Fruit fly (Drosophila melanogaster) whole organism, embryonic: Measurements from ENCODE around the gene CheB38c.
A peak's percentile ranks its signal among the peaks of the same experiment; 100 is the strongest.

ENCODE experiments used
- Adf1 ChIP-seq: fragments of 200-800 bp; sonication (Bioruptor generic); IDR thresholded peaks from 2 replicates; pipeline ENCODE4 v1.3.6; 2022; ENCODE audit warnings: missing biosample characterization, missing genetic modification characterization
- Atf3 ChIP-seq: fragments of 200-800 bp; sonication (Bioruptor generic); optimal IDR thresholded peaks from 3 replicates; lab custom pipeline; 2016; ENCODE audit warnings: missing biosample characterization, missing genetic modification characterization
- CG10959 ChIP-seq: fragments of 200-800 bp; sonication (Bioruptor generic); IDR thresholded peaks from 2 replicates; pipeline ENCODE4 v1.3.6; 2022; ENCODE audit warnings: missing biosample characterization, missing genetic modification characterization
- CG11456 ChIP-seq: fragments of 200-800 bp; sonication (Bioruptor generic); IDR thresholded peaks from 3 replicates; pipeline ENCODE4 v1.3.6; 2022; ENCODE audit warnings: missing biosample characterization, missing genetic modification characterization
- CG14965 ChIP-seq: fragments of 200-800 bp; sonication (Bioruptor generic); optimal IDR thresholded peaks from 2 replicates; lab custom pipeline; 2016; ENCODE audit warnings: missing biosample characterization, missing genetic modification characterization, borderline replicate concordance
- CG16815 ChIP-seq: fragments of 200-800 bp; sonication (Bioruptor generic); optimal IDR thresholded peaks from 3 replicates; lab custom pipeline; 2017; ENCODE audit warnings: missing biosample characterization, mild to moderate bottlenecking, missing genetic modification characterization
- CG17568 ChIP-seq: fragments of 200-800 bp; sonication (Bioruptor generic); optimal IDR thresholded peaks from 2 replicates; lab custom pipeline; 2018; ENCODE audit warnings: missing biosample characterization, mild to moderate bottlenecking, missing genetic modification characterization, moderate library complexity
- CG18764 ChIP-seq: fragments of 200-800 bp; sonication (Bioruptor generic); optimal IDR thresholded peaks from 3 replicates; lab custom pipeline; 2016; ENCODE audit warnings: missing biosample characterization, missing genetic modification characterization
- CG2678 ChIP-seq: fragments of 200-800 bp; sonication (Bioruptor generic); optimal IDR thresholded peaks from 3 replicates; lab custom pipeline; 2019; ENCODE audit warnings: missing biosample characterization, mild to moderate bottlenecking, missing genetic modification characterization, moderate library complexity
- CG2875 ChIP-seq: fragments of 200-800 bp; sonication (Bioruptor generic); optimal IDR thresholded peaks from 2 replicates; lab custom pipeline; 2017; ENCODE audit warnings: missing biosample characterization, mild to moderate bottlenecking, missing genetic modification characterization, missing genetic modification reagents
- CG30431 ChIP-seq: fragments of 200-800 bp; sonication (Bioruptor generic); optimal IDR thresholded peaks from 2 replicates; lab custom pipeline; 2017; ENCODE audit warnings: missing biosample characterization, missing genetic modification characterization
- CG32772 ChIP-seq: fragments of 200-800 bp; sonication (Bioruptor generic); IDR thresholded peaks from 2 replicates; pipeline ENCODE4 v1.3.6; 2022; ENCODE audit warnings: missing biosample characterization, missing genetic modification characterization
- CG34224 ChIP-seq: fragments of 200-800 bp; sonication (Bioruptor generic); IDR thresholded peaks from 3 replicates; pipeline ENCODE4 v1.3.6; 2022; ENCODE audit warnings: missing biosample characterization, missing genetic modification characterization; ENCODE audit not compliant: partially characterized antibody
- CG4282 ChIP-seq: fragments of 200-800 bp; sonication (Bioruptor generic); optimal IDR thresholded peaks from 2 replicates; lab custom pipeline; 2016; ENCODE audit warnings: missing biosample characterization, missing genetic modification characterization
- CG4730 ChIP-seq: fragments of 200-800 bp; sonication (Bioruptor generic); IDR thresholded peaks from 2 replicates; pipeline ENCODE4 v1.3.6; 2022; ENCODE audit warnings: missing biosample characterization, missing genetic modification characterization
- CG5245 ChIP-seq: fragments of 200-800 bp; sonication (Bioruptor generic); optimal IDR thresholded peaks from 3 replicates; lab custom pipeline; 2016; ENCODE audit warnings: missing biosample characterization, missing genetic modification characterization
- CG7372 ChIP-seq: fragments of 200-800 bp; sonication (Bioruptor generic); IDR thresholded peaks from 2 replicates; pipeline ENCODE4 v1.3.6; 2022; ENCODE audit warnings: missing biosample characterization, missing genetic modification characterization
- CG8944 ChIP-seq: fragments of 200-800 bp; sonication (Bioruptor generic); optimal IDR thresholded peaks from 3 replicates; lab custom pipeline; 2016; ENCODE audit warnings: missing biosample characterization, missing genetic modification characterization
- CG9215 ChIP-seq: fragments of 200-800 bp; sonication (Bioruptor generic); IDR thresholded peaks from 2 replicates; pipeline ENCODE4 v1.3.6; 2022; ENCODE audit warnings: missing biosample characterization, missing genetic modification characterization
- Camta ChIP-seq: fragments of 200-800 bp; sonication (Bioruptor generic); optimal IDR thresholded peaks from 2 replicates; lab custom pipeline; 2016; ENCODE audit warnings: missing biosample characterization, missing genetic modification characterization
- CkIIα-i1 ChIP-seq: fragments of 200-800 bp; sonication (Bioruptor generic); IDR thresholded peaks from 2 replicates; pipeline ENCODE4 v1.3.6; 2022; ENCODE audit warnings: missing biosample characterization, missing genetic modification characterization
- CoRest ChIP-seq: fragments of 200-800 bp; sonication (Bioruptor generic); optimal IDR thresholded peaks from 3 replicates; lab custom pipeline; 2018; ENCODE audit warnings: missing biosample characterization, mild to moderate bottlenecking, missing genetic modification characterization, moderate library complexity
- D19A ChIP-seq: fragments of 200-800 bp; optimal IDR thresholded peaks from 3 replicates; lab custom pipeline; 2019; ENCODE audit warnings: missing biosample characterization, mild to moderate bottlenecking, missing genetic modification characterization, moderate library complexity
- Dref ChIP-seq: fragments of 200-800 bp; sonication (Bioruptor generic); IDR thresholded peaks from 2 replicates; pipeline ENCODE4 v1.3.6; 2022; ENCODE audit warnings: missing biosample characterization, missing genetic modification characterization
- Fer1 ChIP-seq: fragments of 200-800 bp; sonication (Bioruptor generic); optimal IDR thresholded peaks from 2 replicates; lab custom pipeline; 2017; ENCODE audit warnings: missing biosample characterization, mild to moderate bottlenecking, missing genetic modification characterization
- Hr3 ChIP-seq: fragments of 200-800 bp; sonication (Bioruptor generic); optimal IDR thresholded peaks from 3 replicates; lab custom pipeline; 2016; ENCODE audit warnings: missing biosample characterization, missing genetic modification characterization
- Kr ChIP-seq: fragments of 200-800 bp; sonication (Bioruptor generic); optimal IDR thresholded peaks from 2 replicates; lab custom pipeline; 2017; ENCODE audit warnings: missing biosample characterization, mild to moderate bottlenecking, missing genetic modification characterization
- Lhr ChIP-seq: fragments of 200-800 bp; sonication (Bioruptor generic); optimal IDR thresholded peaks from 3 replicates; lab custom pipeline; 2017; ENCODE audit warnings: mild to moderate bottlenecking, missing biosample characterization, missing genetic modification reagents, missing genetic modification characterization
- Neu2 ChIP-seq: fragments of 200-800 bp; sonication (Bioruptor generic); optimal IDR thresholded peaks from 3 replicates; lab custom pipeline; 2016; ENCODE audit warnings: missing biosample characterization, missing genetic modification characterization, borderline replicate concordance
- Pdp1 ChIP-seq, 2 experiments: fragments of 200-800 bp; sonication (Bioruptor generic); optimal IDR thresholded peaks; 3 replicates each; lab custom pipeline; 2016; ENCODE audit warnings: missing biosample characterization in 2 of 2, missing genetic modification characterization in 2 of 2, mild to moderate bottlenecking in 1 of 2, moderate library complexity in 1 of 2
- Sin3A ChIP-seq: fragments of >200 bp; optimal IDR thresholded peaks from 2 replicates; lab custom pipeline; 2018
- aop ChIP-seq: fragments of 200-800 bp; sonication (Bioruptor generic); IDR thresholded peaks from 2 replicates; pipeline ENCODE4 v1.3.6; 2022; ENCODE audit warnings: missing biosample characterization, missing genetic modification characterization
- ap ChIP-seq: fragments of 200-800 bp; sonication (Bioruptor generic); IDR thresholded peaks from 2 replicates; pipeline ENCODE4 v1.3.6; 2022; ENCODE audit warnings: missing biosample characterization, missing genetic modification characterization
- ash1 ChIP-seq: fragments of 200-800 bp; sonication (Bioruptor generic); optimal IDR thresholded peaks from 2 replicates; lab custom pipeline; 2018; ENCODE audit warnings: missing biosample characterization, mild to moderate bottlenecking, missing genetic modification characterization
- ato ChIP-seq: fragments of 200-800 bp; sonication (Bioruptor generic); IDR thresholded peaks from 2 replicates; pipeline ENCODE4 v1.3.6; 2022; ENCODE audit warnings: missing biosample characterization, missing genetic modification characterization; ENCODE audit not compliant: partially characterized antibody
- bowl ChIP-seq: fragments of 200-800 bp; sonication (Bioruptor generic); IDR thresholded peaks from 2 replicates; pipeline ENCODE4 v1.3.6; 2022; ENCODE audit warnings: missing biosample characterization, missing genetic modification characterization
- caup ChIP-seq: fragments of 200-800 bp; sonication (Bioruptor generic); optimal IDR thresholded peaks from 3 replicates; lab custom pipeline; 2017; ENCODE audit warnings: missing biosample characterization, mild to moderate bottlenecking, missing genetic modification characterization, moderate library complexity; ENCODE audit not compliant: severe bottlenecking
- cg ChIP-seq: fragments of 200-800 bp; sonication (Bioruptor generic); optimal IDR thresholded peaks from 3 replicates; lab custom pipeline; 2019; ENCODE audit warnings: missing biosample characterization, mild to moderate bottlenecking, missing genetic modification characterization, moderate library complexity
- disco-r ChIP-seq: fragments of 200-800 bp; sonication (Bioruptor generic); optimal IDR thresholded peaks from 2 replicates; lab custom pipeline; 2016; ENCODE audit warnings: missing biosample characterization, missing genetic modification characterization
- dmrt99B ChIP-seq: fragments of 200-800 bp; sonication (Bioruptor generic); optimal IDR thresholded peaks from 2 replicates; lab custom pipeline; 2018; ENCODE audit warnings: missing biosample characterization, mild to moderate bottlenecking, missing genetic modification characterization, moderate library complexity
- fd64A ChIP-seq: fragments of 200-800 bp; sonication (Bioruptor generic); optimal IDR thresholded peaks from 3 replicates; lab custom pipeline; 2018; ENCODE audit warnings: missing biosample characterization, mild to moderate bottlenecking, missing genetic modification characterization
- jing ChIP-seq: fragments of 200-800 bp; sonication (Bioruptor generic); optimal IDR thresholded peaks from 2 replicates; lab custom pipeline; 2018; ENCODE audit warnings: missing biosample characterization, mild to moderate bottlenecking, missing genetic modification characterization
- luna ChIP-seq: fragments of 200-800 bp; sonication (Bioruptor generic); optimal IDR thresholded peaks from 2 replicates; lab custom pipeline; 2016; ENCODE audit warnings: missing biosample characterization, missing genetic modification characterization
- mirr ChIP-seq: fragments of 200-800 bp; sonication (Bioruptor generic); optimal IDR thresholded peaks from 3 replicates; lab custom pipeline; 2018; ENCODE audit warnings: missing biosample characterization, mild to moderate bottlenecking, missing genetic modification characterization
- nom ChIP-seq: fragments of 200-800 bp; sonication (Bioruptor generic); optimal IDR thresholded peaks from 2 replicates; lab custom pipeline; 2017; ENCODE audit warnings: missing biosample characterization, missing genetic modification characterization, mild to moderate bottlenecking, moderate library complexity, missing genetic modification reagents
- pita ChIP-seq: fragments of 200-800 bp; sonication (Bioruptor generic); optimal IDR thresholded peaks from 2 replicates; lab custom pipeline; 2017; ENCODE audit warnings: missing biosample characterization, mild to moderate bottlenecking, missing genetic modification characterization
- row ChIP-seq: fragments of 200-800 bp; sonication (Bioruptor generic); IDR thresholded peaks from 3 replicates; pipeline ENCODE4 v1.3.6; 2022; ENCODE audit warnings: missing biosample characterization, missing genetic modification characterization
- tll ChIP-seq, 2 experiments: fragments of 200-800 bp in 1 of 2; fragments of >200 bp in 1 of 2; sonication (Bioruptor generic) in 1 of 2; optimal IDR thresholded peaks; 2 replicates each; lab custom pipeline; 2017 to 2019; ENCODE audit warnings: missing biosample characterization in 2 of 2, missing genetic modification characterization in 2 of 2, mild to moderate bottlenecking in 1 of 2, moderate library complexity in 1 of 2
- twi ChIP-seq: fragments of 200-800 bp; optimal IDR thresholded peaks from 2 replicates; lab custom pipeline; 2019; ENCODE audit warnings: missing biosample characterization, mild to moderate bottlenecking, missing genetic modification characterization, moderate library complexity
- vnd ChIP-seq: fragments of 200-800 bp; sonication (Bioruptor generic); IDR thresholded peaks from 3 replicates; pipeline ENCODE4 v1.3.6; 2022; ENCODE audit warnings: missing biosample characterization, missing genetic modification characterization; ENCODE audit not compliant: partially characterized antibody
- zen2 ChIP-seq: fragments of 200-800 bp; sonication (Bioruptor generic); IDR thresholded peaks from 3 replicates; pipeline ENCODE4 v1.3.6; 2022; ENCODE audit warnings: missing biosample characterization, missing genetic modification characterization; ENCODE audit not compliant: partially characterized antibody

Gene CheB38c

dm6 chr2L:20780768-20781167, 39.9 kb downstream of the CheB38c start (continued):
- TF ChIP-seq caup (GFP tag; lab: Kevin White, UChicago): peak; percentile 73
- TF ChIP-seq CG7372 (GFP tag; lab: Robert Waterston, UW): no peak
- TF ChIP-seq Sin3A: no peak
- no peak for TF ChIP-seq CG34224 (GFP tag; lab: Robert Waterston, UW)
- TF ChIP-seq zen2 (GFP tag; lab: Robert Waterston, UW): no peak
- no peak for TF ChIP-seq CG9215 (GFP tag; lab: Robert Waterston, UW)
- TF ChIP-seq Camta: peak; percentile 30
- no peak for TF ChIP-seq Neu2 (GFP tag; lab: Kevin White, UChicago)
- TF ChIP-seq Hr3: no peak
- peak; percentile 79 for TF ChIP-seq CG17568
- TF ChIP-seq Lhr: peak; percentile 35
- peak; percentile 76 for TF ChIP-seq CG2875 (GFP tag; lab: Kevin White, UChicago)
- peak; percentile 38 for TF ChIP-seq Atf3 (GFP tag; lab: Kevin White, UChicago)
- 0 out of 2 replicates have a peak, but pooled peaks have one; percentile 19 for TF ChIP-seq ap (GFP tag; lab: Robert Waterston, UW)
- TF ChIP-seq CG18764 (GFP tag; lab: Kevin White, UChicago): peak; percentile 53
- no peak for TF ChIP-seq CkIIα-i1 (GFP tag; lab: Robert Waterston, UW)
- peak; percentile 3 for TF ChIP-seq CG4282
- TF ChIP-seq Pdp1 (GFP tag; optimal IDR thresholded peaks at IDR 0.05; lab: Kevin White, UChicago): peak in 1 of 2 experiments; percentile 46
- TF ChIP-seq Dref (GFP tag; lab: Robert Waterston, UW): no peak
- no peak for TF ChIP-seq luna (GFP tag; lab: Kevin White, UChicago)
- peak; percentile 9; the same call in 1 of the 3 replicates for TF ChIP-seq row (GFP tag; lab: Robert Waterston, UW)
- TF ChIP-seq D19A (tag; lab: Kevin White, UChicago): peak; percentile 29
- TF ChIP-seq ash1 (GFP tag; lab: Kevin White, UChicago): peak; percentile 87
- TF ChIP-seq CG30431 (GFP tag; lab: Kevin White, UChicago): peak; percentile 40
- TF ChIP-seq CG16815 (GFP tag; lab: Kevin White, UChicago): no peak
- no peak for TF ChIP-seq jing (GFP tag; lab: Kevin White, UChicago)
- no peak for TF ChIP-seq Adf1 (GFP tag; lab: Robert Waterston, UW)
- TF ChIP-seq vnd: no peak
- no peak for TF ChIP-seq CG5245 (GFP tag; lab: Kevin White, UChicago)
- peak; percentile 59 for TF ChIP-seq CG14965 (GFP tag; lab: Kevin White, UChicago)
- no peak for TF ChIP-seq CG11456 (GFP tag; lab: Robert Waterston, UW)
- TF ChIP-seq mirr (GFP tag; lab: Kevin White, UChicago): peak; percentile 55
- peak in 1 of 2 experiments; percentile 88 for TF ChIP-seq tll (GFP tag; optimal IDR thresholded peaks at IDR 0.05; lab: Kevin White, UChicago)
- TF ChIP-seq fd64A (GFP tag; lab: Kevin White, UChicago): peak; percentile 77
- peak; percentile 79 for TF ChIP-seq CG2678 (tag; lab: Kevin White, UChicago)
- no peak for TF ChIP-seq CG32772 (GFP tag; lab: Robert Waterston, UW)
- TF ChIP-seq cg (GFP tag; lab: Kevin White, UChicago): no peak
- peak; percentile 37 for TF ChIP-seq dmrt99B (tag; lab: Kevin White, UChicago)
- no peak for TF ChIP-seq CG8944
- TF ChIP-seq bowl: no peak
- TF ChIP-seq CG4730: no peak
- peak; percentile 36 for TF ChIP-seq CoRest (tag; lab: Kevin White, UChicago)
- TF ChIP-seq CG10959 (GFP tag; lab: Robert Waterston, UW): peak; percentile 45; the same call in 1 of the 2 replicates
- TF ChIP-seq disco-r (GFP tag; lab: Kevin White, UChicago): peak; percentile 66
- TF ChIP-seq pita (GFP tag; lab: Kevin White, UChicago): no peak
- TF ChIP-seq Fer1 (GFP tag; lab: Kevin White, UChicago): peak; percentile 75
- TF ChIP-seq ato (GFP tag; lab: Robert Waterston, UW): no peak
- TF ChIP-seq aop (GFP tag; lab: Robert Waterston, UW): no peak
- TF ChIP-seq twi (tag; lab: Kevin White, UChicago): peak; percentile 65
- no peak for TF ChIP-seq nom (GFP tag; lab: Kevin White, UChicago)
- peak; percentile 85 for TF ChIP-seq Kr (GFP tag; lab: Kevin White, UChicago)
